Fruit fly (Drosophila melanogaster): ENCODE data around the gene CG7213.

DNA sequence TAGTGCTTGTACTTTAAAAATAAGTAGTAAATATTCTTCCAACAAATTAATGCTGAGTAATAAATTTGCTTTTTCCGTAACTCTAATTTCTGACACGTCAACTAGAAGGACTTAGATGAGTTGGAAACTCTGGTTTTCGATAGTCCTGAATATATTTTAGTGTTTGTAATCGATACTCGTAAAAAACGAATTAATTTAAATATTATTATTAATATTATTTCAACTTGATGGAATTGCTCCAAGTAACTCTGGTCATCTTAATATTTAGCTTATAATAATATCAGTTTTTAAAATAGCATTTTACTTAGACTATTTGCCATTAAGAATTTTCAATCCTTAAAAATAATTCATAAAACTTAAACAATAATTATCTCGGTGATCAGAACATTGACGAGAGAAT is at the start of gene CG7213:
- TF ChIP-seq Mio (GFP tag; optimal IDR thresholded peaks at IDR 0.05) (no peak), Dif (GFP tag; optimal IDR thresholded peaks at IDR 0.05; ENCODE audit: partially characterized antibody) (no peak), Hr83 (GFP tag; optimal IDR thresholded peaks at IDR 0.05; ENCODE audit: poor library complexity, severe bottlenecking) (no peak), lola (GFP tag; optimal IDR thresholded peaks at IDR 0.05) (no peak), ey (GFP tag; optimal IDR thresholded peaks at IDR 0.05) (no peak), CG32264 (GFP tag; optimal IDR thresholded peaks at IDR 0.05) (no peak), Jra (GFP tag; optimal IDR thresholded peaks at IDR 0.05) (no peak), br (GFP tag; optimal IDR thresholded peaks at IDR 0.05) (no peak), Abd-B (GFP tag; optimal IDR thresholded peaks at IDR 0.05) (no peak), usp (GFP tag; optimal IDR thresholded peaks at IDR 0.05) (no peak), Hr78 (GFP tag; optimal IDR thresholded peaks at IDR 0.05) (no peak), OdsH (GFP tag; optimal IDR thresholded peaks at IDR 0.05) (no peak), dl (GFP tag; optimal IDR thresholded peaks at IDR 0.05; ENCODE audit: insufficient read depth in 1 of 2, partially characterized antibody in 2 of 2) (no peak)

All from whole organism, wandering third instar larva.